Worm (Caenorhabditis elegans): ENCODE data around the gene dpm-3.

The dpm-3 gene

DNA sequence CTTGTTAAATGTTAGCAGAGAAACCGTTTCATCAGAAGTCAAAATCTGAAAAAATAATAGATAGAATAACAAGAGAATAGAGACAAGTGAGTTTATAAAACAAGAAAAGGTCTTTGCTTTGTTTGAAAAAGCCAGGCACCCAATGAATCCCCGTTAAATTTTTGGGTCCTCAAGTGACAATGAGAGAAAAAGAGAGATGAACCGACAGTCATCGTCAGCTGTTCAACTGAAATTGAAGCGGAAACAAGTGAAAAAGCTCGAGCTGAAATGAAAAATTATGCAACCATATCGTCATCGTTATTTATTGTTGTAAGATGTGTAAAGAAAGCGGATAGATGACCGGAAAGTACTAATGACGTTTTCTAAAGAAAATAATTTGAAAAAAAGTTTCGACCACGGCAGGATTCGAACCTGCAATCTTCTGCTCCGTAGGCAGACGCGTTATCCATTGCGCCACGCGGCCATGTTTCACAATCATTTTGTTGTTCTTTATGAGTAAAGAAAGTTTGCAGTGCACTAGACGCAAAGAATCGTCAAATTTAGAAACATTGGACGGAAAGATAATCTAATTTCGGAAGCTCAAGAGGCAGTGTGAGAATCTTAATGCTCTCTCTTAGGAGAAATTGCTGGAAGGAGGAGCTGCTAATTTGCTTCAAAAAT lies 26.3 kb downstream of the dpm-3 start, which contains the start of gene F08G5.3:
TSS of gene F08G5.3 (minus strand) at position 51 of the 660 bp plus-strand sequence.
- TF ChIP-seq nhr-76 (tag; optimal IDR thresholded peaks at IDR 0.05) (no peak), ceh-43 (GFP tag; optimal IDR thresholded peaks at IDR 0.05) (no peak), cnd-1 (tag; optimal IDR thresholded peaks at IDR 0.05) (no peak), ces-1 (GFP tag; optimal IDR thresholded peaks at IDR 0.05) (peak; percentile 70), drap-1 (GFP tag; optimal IDR thresholded peaks at IDR 0.05) (peak; percentile 4), blmp-1 (tag; optimal IDR thresholded peaks at IDR 0.05) (no peak), lin-32 (GFP tag; optimal IDR thresholded peaks at IDR 0.05) (no peak), hlh-1 (tag; optimal IDR thresholded peaks at IDR 0.05) (peak; percentile 44), pha-4 (tag; optimal IDR thresholded peaks at IDR 0.05) (no peak), sptf-1 (tag; optimal IDR thresholded peaks at IDR 0.05) (peak; percentile 31), unc-62 (GFP tag; optimal IDR thresholded peaks at IDR 0.05) (no peak), unc-120 (tag; optimal IDR thresholded peaks at IDR 0.05; ENCODE audit: poor library complexity, severe bottlenecking) (peak; percentile 39), ceh-83 (GFP tag; optimal IDR thresholded peaks at IDR 0.05) (no peak), elt-3 (tag; optimal IDR thresholded peaks at IDR 0.05) (no peak), elt-1 (tag; optimal IDR thresholded peaks at IDR 0.05; ENCODE audit: borderline replicate concordance, insufficient read depth) (no peak), snpc-4 (tag; optimal IDR thresholded peaks at IDR 0.05) (no peak), unc-39 (tag; optimal IDR thresholded peaks at IDR 0.05) (no peak), zip-8 (tag; optimal IDR thresholded peaks at IDR 0.05) (no peak)

DNA sequence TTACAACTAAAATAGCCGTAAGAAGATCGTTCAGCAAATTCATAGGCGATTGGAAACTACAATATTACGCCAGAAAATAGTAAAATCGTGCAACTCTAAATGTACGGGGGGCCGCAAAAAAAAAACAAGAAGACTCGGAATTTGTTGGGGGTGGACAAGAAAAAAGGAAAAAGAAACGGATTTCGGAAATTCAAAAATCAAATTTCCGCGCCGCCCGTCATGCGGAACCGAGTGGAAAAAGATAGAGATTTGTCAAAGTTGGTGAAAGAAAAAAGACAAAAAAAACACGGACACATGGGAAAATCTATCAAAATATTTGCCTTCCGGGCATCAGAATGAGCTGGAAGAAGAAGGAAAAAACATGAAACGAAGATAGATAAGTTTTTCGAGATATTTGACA lies 27.9 kb downstream of the dpm-3 start:
- TF ChIP-seq ces-1 (GFP tag; optimal IDR thresholded peaks at IDR 0.05) = peak; percentile 56
- no peak for TF ChIP-seq mab-5 (tag; optimal IDR thresholded peaks at IDR 0.05)

DNA sequence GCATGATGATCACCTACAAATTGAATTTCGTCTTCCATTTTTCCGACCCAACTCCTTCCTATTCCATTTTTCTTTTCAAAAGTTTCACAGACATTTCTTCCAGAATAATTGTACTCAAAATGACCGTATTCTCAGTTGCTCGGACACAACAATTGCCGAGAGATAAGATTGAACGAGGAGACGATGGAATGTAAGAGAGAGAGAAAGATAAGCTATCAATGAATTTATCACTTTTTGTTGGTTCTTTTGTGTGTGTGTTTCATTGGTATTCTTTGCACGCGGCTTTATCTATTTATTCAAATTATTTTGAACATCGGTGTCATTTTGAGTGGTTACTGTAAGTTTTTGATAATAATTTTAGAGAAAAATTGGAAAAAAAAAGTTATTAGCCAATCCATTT lies 29.1 kb downstream of the dpm-3 start, which contains the start of gene ugt-65:
TSS of gene ugt-65 (plus strand) at position 229 of the 400 bp plus-strand sequence.
- TF ChIP-seq unc-39 (tag; optimal IDR thresholded peaks at IDR 0.05) (no peak), mls-2 (tag; optimal IDR thresholded peaks at IDR 0.05) (no peak), sem-2 (GFP tag; optimal IDR thresholded peaks at IDR 0.05) (no peak), ces-1 (GFP tag; optimal IDR thresholded peaks at IDR 0.05) (no peak), sptf-1 (tag; optimal IDR thresholded peaks at IDR 0.05) (no peak), ceh-83 (GFP tag; optimal IDR thresholded peaks at IDR 0.05) (no peak), nhr-2 (tag; optimal IDR thresholded peaks at IDR 0.05) (no peak), blmp-1 (tag; optimal IDR thresholded peaks at IDR 0.05) (no peak)

DNA sequence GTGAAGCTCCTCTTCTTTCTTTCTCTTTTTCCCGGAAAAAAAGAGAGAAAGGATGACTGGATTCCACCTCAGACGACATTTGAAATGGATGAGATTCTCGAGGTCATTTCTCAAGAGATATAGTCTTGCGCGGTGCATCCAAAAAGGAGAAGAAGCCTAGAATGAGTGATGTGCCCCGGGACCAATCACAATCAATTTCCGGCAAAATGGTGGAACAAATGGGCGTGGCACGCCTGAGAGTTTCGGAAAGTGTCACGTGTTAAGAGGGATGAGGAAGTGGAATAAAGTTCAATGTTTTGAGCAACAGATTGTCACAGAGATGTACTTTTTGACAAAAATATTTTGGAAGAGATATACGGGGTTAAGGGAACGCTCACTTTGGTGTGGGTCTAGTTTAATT lies 34.2 kb downstream of the dpm-3 start:
- no peak for TF ChIP-seq ham-2 (GFP tag; optimal IDR thresholded peaks at IDR 0.05)
- no peak for TF ChIP-seq ceh-43 (GFP tag; optimal IDR thresholded peaks at IDR 0.05)
- TF ChIP-seq nhr-237 (tag; optimal IDR thresholded peaks at IDR 0.05) = no peak
- TF ChIP-seq lin-32 (GFP tag; optimal IDR thresholded peaks at IDR 0.05) = no peak
- no peak for TF ChIP-seq flh-1 (GFP tag; optimal IDR thresholded peaks at IDR 0.05)
- no peak for TF ChIP-seq elt-1 (tag; optimal IDR thresholded peaks at IDR 0.05; ENCODE audit: borderline replicate concordance, insufficient read depth)
- TF ChIP-seq mep-1 (tag; optimal IDR thresholded peaks at IDR 0.05) = no peak
- TF ChIP-seq unc-39 (tag; optimal IDR thresholded peaks at IDR 0.05) = no peak

DNA sequence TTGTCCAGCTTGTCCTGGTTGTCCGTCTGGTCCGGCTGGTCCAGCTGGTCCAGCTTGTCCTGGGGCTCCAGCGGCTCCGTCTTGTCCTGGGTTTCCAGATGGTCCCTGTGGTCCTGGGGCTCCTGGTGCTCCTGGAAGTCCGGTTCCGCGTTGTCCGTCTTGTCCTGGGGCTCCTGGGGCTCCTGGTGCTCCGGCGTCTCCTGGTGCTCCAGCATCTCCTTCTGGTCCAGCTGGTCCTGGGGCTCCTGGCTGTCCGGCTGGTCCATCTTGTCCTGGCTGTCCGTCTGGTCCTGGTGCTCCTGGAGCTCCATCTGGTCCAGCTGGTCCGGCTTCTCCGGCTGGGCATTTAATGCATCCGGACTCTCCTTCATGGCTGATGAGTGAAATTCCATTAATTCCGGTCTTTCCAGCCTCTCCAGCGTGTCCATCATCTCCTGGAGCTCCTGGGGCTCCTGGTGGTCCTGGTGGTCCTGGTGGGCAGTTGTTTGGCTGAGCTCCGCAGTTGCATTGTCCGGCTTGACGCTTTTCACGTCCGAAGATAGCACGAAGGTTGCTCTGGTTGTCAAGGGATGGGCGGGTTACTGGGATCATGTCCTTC lies 36.4 kb downstream of the dpm-3 start:
- TF ChIP-seq elt-1 (tag; optimal IDR thresholded peaks at IDR 0.05; ENCODE audit: borderline replicate concordance, insufficient read depth) = no peak
- peak; percentile 33 for TF ChIP-seq sptf-1 (tag; optimal IDR thresholded peaks at IDR 0.05)

DNA sequence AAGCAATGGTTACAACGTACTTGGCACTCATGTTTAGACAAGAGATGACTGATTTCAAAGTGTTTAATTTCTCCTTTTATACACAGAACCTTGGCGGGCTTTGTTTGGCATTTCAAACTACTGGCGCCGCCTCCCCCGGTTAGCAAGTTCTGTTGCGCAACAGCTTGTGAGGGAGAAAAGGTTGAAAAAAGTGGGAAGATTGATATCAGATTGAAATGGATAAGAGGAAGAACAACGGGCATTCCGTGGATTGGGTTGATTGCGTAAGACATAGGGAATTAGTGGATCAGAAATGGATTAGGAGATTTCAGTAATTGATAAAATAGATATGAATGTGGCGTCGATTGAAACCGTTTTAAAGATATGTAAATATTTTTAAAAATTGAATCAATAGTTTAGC lies 37.1 kb downstream of the dpm-3 start, which contains the start of gene col-130:
TSS of gene col-130 (minus strand) at position 50 of the 400 bp plus-strand sequence.
- TF ChIP-seq ces-1 (GFP tag; optimal IDR thresholded peaks at IDR 0.05) (no peak), nhr-28 (tag; optimal IDR thresholded peaks at IDR 0.05) (no peak), sem-2 (GFP tag; optimal IDR thresholded peaks at IDR 0.05) (no peak), mep-1 (tag; optimal IDR thresholded peaks at IDR 0.05) (no peak), unc-62 (GFP tag; optimal IDR thresholded peaks at IDR 0.05) (no peak), zip-8 (tag; optimal IDR thresholded peaks at IDR 0.05) (peak; percentile 94)
